Worm (Caenorhabditis elegans) whole organism, young adult: Measurements from ENCODE around the gene btb-5.

ENCODE experiments used
- B0019.2 ChIP-seq: fragments of 200-800 bp; sonication (Bioruptor generic); conservative IDR thresholded peaks from 2 replicates; pipeline ENCODE4 v1.3.6; 2022; ENCODE audit warnings: missing genetic modification reagents, missing genetic modification characterization, missing compliant biosample characterization
- B0336.3 ChIP-seq: fragments of 200-800 bp; sonication (Bioruptor generic); IDR thresholded peaks from 2 replicates; pipeline ENCODE4 v1.3.6; 2022; ENCODE audit warnings: missing genetic modification characterization, missing compliant biosample characterization
- D2030.7 ChIP-seq: fragments of 200-800 bp; sonication (Bioruptor generic); IDR thresholded peaks from 2 replicates; pipeline ENCODE4 v1.3.6; 2022; ENCODE audit warnings: missing genetic modification reagents, missing genetic modification characterization, missing compliant biosample characterization
- F10E7.11 ChIP-seq: sonication (generic microtip); optimal IDR thresholded peaks from 2 replicates; lab custom pipeline; 2017; ENCODE audit warnings: mild to moderate bottlenecking, missing genetic modification characterization, moderate library complexity, missing compliant biosample characterization
- F33H1.4 ChIP-seq: fragments of 200-800 bp; sonication (Bioruptor generic); IDR thresholded peaks from 2 replicates; pipeline ENCODE4 v1.3.6; 2022; ENCODE audit warnings: missing genetic modification reagents, missing genetic modification characterization, missing compliant biosample characterization
- F49E8.2 ChIP-seq: sonication (generic microtip); optimal IDR thresholded peaks from 3 replicates; lab custom pipeline; 2017; ENCODE audit warnings: missing genetic modification characterization, mild to moderate bottlenecking, missing compliant biosample characterization, antibody characterized with exemption, moderate library complexity; ENCODE audit not compliant: insufficient read depth
- F52B5.7 ChIP-seq: sonication (generic microtip); optimal IDR thresholded peaks from 2 replicates; lab custom pipeline; 2016; ENCODE audit warnings: mild to moderate bottlenecking, missing genetic modification characterization, missing compliant biosample characterization
- F57C9.4 ChIP-seq: sonication (generic microtip); optimal IDR thresholded peaks from 2 replicates; lab custom pipeline; 2017; ENCODE audit warnings: mild to moderate bottlenecking, missing genetic modification characterization, missing compliant biosample characterization
- T07F8.4 ChIP-seq: sonication (generic microtip); optimal IDR thresholded peaks from 2 replicates; lab custom pipeline; 2016; ENCODE audit warnings: mild to moderate bottlenecking, missing genetic modification characterization, moderate library complexity, missing compliant biosample characterization
- Y67H2A.10 ChIP-seq: fragments of 200-800 bp; sonication (Bioruptor generic); conservative IDR thresholded peaks from 2 replicates; pipeline ENCODE4 v1.3.6; 2022; ENCODE audit warnings: missing genetic modification reagents, missing genetic modification characterization, missing compliant biosample characterization
- ZK185.1 ChIP-seq: sonication (generic microtip); optimal IDR thresholded peaks from 2 replicates; lab custom pipeline; 2016; ENCODE audit warnings: mild to moderate bottlenecking, missing genetic modification characterization, missing compliant biosample characterization; ENCODE audit not compliant: poor library complexity, severe bottlenecking
- akir-1 ChIP-seq: fragments of 200-800 bp; sonication (Bioruptor generic); optimal IDR thresholded peaks from 2 replicates; lab custom pipeline; 2018; ENCODE audit warnings: mild to moderate bottlenecking, missing genetic modification characterization, moderate library complexity, missing compliant biosample characterization
- ama-1 ChIP-seq, 3 experiments: fragments of 150-350 bp in 1 of 3; sonication (generic microtip) in 2 of 3; optimal IDR thresholded peaks; 2 replicates each; lab custom pipeline; 2014 to 2018; ENCODE audit warnings: missing biosample characterization in 2 of 3, missing genetic modification characterization in 2 of 3, missing genetic modification reagents in 2 of 3
- aptf-2 ChIP-seq: fragments of 200-800 bp; sonication (Bioruptor generic); conservative IDR thresholded peaks from 2 replicates; pipeline ENCODE4 v1.3.6; 2022; ENCODE audit warnings: missing genetic modification reagents, missing genetic modification characterization, missing compliant biosample characterization
- atf-7 ChIP-seq: sonication (generic microtip); optimal IDR thresholded peaks from 2 replicates; lab custom pipeline; 2017; ENCODE audit warnings: mild to moderate bottlenecking, missing genetic modification characterization, missing compliant biosample characterization
- attf-5 ChIP-seq: fragments of 200-800 bp; sonication (Bioruptor generic); optimal IDR thresholded peaks from 2 replicates; lab custom pipeline; 2018; ENCODE audit warnings: mild to moderate bottlenecking, missing genetic modification characterization, missing compliant biosample characterization
- ccch-3 ChIP-seq: fragments of 200-800 bp; sonication (Bioruptor generic); optimal IDR thresholded peaks from 2 replicates; lab custom pipeline; 2018; ENCODE audit warnings: mild to moderate bottlenecking, missing genetic modification characterization, missing compliant biosample characterization
- chd-7 ChIP-seq: sonication (generic microtip); optimal IDR thresholded peaks from 2 replicates; lab custom pipeline; 2016; ENCODE audit warnings: mild to moderate bottlenecking, missing genetic modification characterization, moderate library complexity, missing compliant biosample characterization
- dox-1 ChIP-seq: fragments of 200-800 bp; sonication (Bioruptor generic); IDR thresholded peaks from 2 replicates; pipeline ENCODE4 v1.3.6; 2022; ENCODE audit warnings: missing genetic modification reagents, missing genetic modification characterization, missing compliant biosample characterization
- ets-4 ChIP-seq: fragments of 200-800 bp; sonication (Bioruptor generic); optimal IDR thresholded peaks from 2 replicates; lab custom pipeline; 2018; ENCODE audit warnings: mild to moderate bottlenecking, missing genetic modification characterization, missing compliant biosample characterization
- gei-17 ChIP-seq: fragments of 200-800 bp; sonication (Bioruptor generic); optimal IDR thresholded peaks from 2 replicates; lab custom pipeline; 2018; ENCODE audit warnings: mild to moderate bottlenecking, missing genetic modification characterization, missing compliant biosample characterization
- hlh-26 ChIP-seq: fragments of 200-800 bp; sonication (Bioruptor generic); conservative IDR thresholded peaks from 2 replicates; pipeline ENCODE4 v1.3.6; 2022; ENCODE audit warnings: missing genetic modification reagents, missing genetic modification characterization, missing compliant biosample characterization
- hmg-1.2 ChIP-seq: fragments of 200-800 bp; sonication (Bioruptor generic); IDR thresholded peaks from 2 replicates; pipeline ENCODE4 v1.3.6; 2022; ENCODE audit warnings: missing genetic modification reagents, missing genetic modification characterization, missing compliant biosample characterization
- hmg-20 ChIP-seq: fragments of 200-800 bp; sonication (Bioruptor generic); IDR thresholded peaks from 2 replicates; pipeline ENCODE4 v1.3.6; 2022; ENCODE audit warnings: missing genetic modification reagents, missing genetic modification characterization, missing compliant biosample characterization
- hsf-1 ChIP-seq: fragments of 200-800 bp; sonication (Bioruptor generic); IDR thresholded peaks from 2 replicates; pipeline ENCODE4 v1.3.6; 2022; ENCODE audit warnings: missing genetic modification reagents, missing genetic modification characterization, missing compliant biosample characterization
- lag-1 ChIP-seq: fragments of 200-800 bp; sonication (Bioruptor generic); IDR thresholded peaks from 2 replicates; pipeline ENCODE4 v1.3.6; 2022; ENCODE audit warnings: missing genetic modification reagents, missing genetic modification characterization, missing compliant biosample characterization
- let-526 ChIP-seq: fragments of 200-800 bp; sonication (Bioruptor generic); IDR thresholded peaks from 2 replicates; pipeline ENCODE4 v1.3.6; 2022; ENCODE audit warnings: missing genetic modification reagents, missing genetic modification characterization, missing compliant biosample characterization
- lin-40 ChIP-seq: sonication (generic microtip); optimal IDR thresholded peaks from 2 replicates; lab custom pipeline; 2016; ENCODE audit warnings: missing genetic modification characterization, mild to moderate bottlenecking, missing compliant biosample characterization, missing genotype, missing genetic modification reagents
- madf-6 ChIP-seq: fragments of 200-800 bp; sonication (Bioruptor generic); IDR thresholded peaks from 2 replicates; pipeline ENCODE4 v1.3.6; 2022; ENCODE audit warnings: missing genetic modification reagents, missing genetic modification characterization, missing compliant biosample characterization
- nfyb-1 ChIP-seq: fragments of 200-800 bp; sonication (Bioruptor generic); IDR thresholded peaks from 2 replicates; pipeline ENCODE4 v1.3.6; 2022; ENCODE audit warnings: missing genetic modification reagents, missing genetic modification characterization, missing compliant biosample characterization
- pbrm-1 ChIP-seq: fragments of 200-800 bp; sonication (Bioruptor generic); IDR thresholded peaks from 2 replicates; pipeline ENCODE4 v1.3.6; 2022; ENCODE audit warnings: missing genetic modification reagents, missing genetic modification characterization, missing compliant biosample characterization
- sdz-38 ChIP-seq: sonication (generic microtip); optimal IDR thresholded peaks from 2 replicates; lab custom pipeline; 2016; ENCODE audit warnings: missing genotype, missing genetic modification characterization, missing compliant biosample characterization
- snpc-1.1 ChIP-seq: sonication (generic microtip); optimal IDR thresholded peaks from 2 replicates; lab custom pipeline; 2017; ENCODE audit warnings: missing genetic modification characterization, mild to moderate bottlenecking, missing compliant biosample characterization, antibody characterized with exemption, moderate library complexity, missing genotype, missing genetic modification reagents; ENCODE audit not compliant: insufficient read depth
- sptf-2 ChIP-seq: fragments of 200-800 bp; sonication (Bioruptor generic); optimal IDR thresholded peaks from 2 replicates; lab custom pipeline; 2018; ENCODE audit warnings: mild to moderate bottlenecking, missing genetic modification characterization, missing compliant biosample characterization
- tbx-9 ChIP-seq: sonication (generic microtip); optimal IDR thresholded peaks from 2 replicates; lab custom pipeline; 2016; ENCODE audit warnings: borderline replicate concordance, missing genetic modification characterization, inconsistent platforms, missing compliant biosample characterization
- tlf-1 ChIP-seq: fragments of 200-800 bp; sonication (Bioruptor generic); optimal IDR thresholded peaks from 2 replicates; lab custom pipeline; 2018; ENCODE audit warnings: mild to moderate bottlenecking, missing genetic modification characterization, missing compliant biosample characterization
- unc-62 ChIP-seq: fragments of 150-350 bp; optimal IDR thresholded peaks from 2 replicates; lab custom pipeline; 2014; ENCODE audit warnings: missing biosample characterization, missing genetic modification reagents, missing genetic modification characterization
- zfh-2 ChIP-seq: fragments of 200-800 bp; sonication (Bioruptor generic); conservative IDR thresholded peaks from 2 replicates; pipeline ENCODE4 v1.3.6; 2022; ENCODE audit warnings: missing genetic modification reagents, missing genetic modification characterization, missing compliant biosample characterization
- ztf-28 ChIP-seq: fragments of 200-800 bp; sonication (Bioruptor generic); IDR thresholded peaks from 2 replicates; pipeline ENCODE4 v1.3.6; 2022; ENCODE audit warnings: missing genetic modification reagents, missing genetic modification characterization, missing compliant biosample characterization
- ztf-3 ChIP-seq: fragments of 200-800 bp; sonication (Bioruptor generic); optimal IDR thresholded peaks from 2 replicates; lab custom pipeline; 2018; ENCODE audit warnings: mild to moderate bottlenecking, missing genetic modification characterization, missing compliant biosample characterization

The btb-5 gene

DNA sequence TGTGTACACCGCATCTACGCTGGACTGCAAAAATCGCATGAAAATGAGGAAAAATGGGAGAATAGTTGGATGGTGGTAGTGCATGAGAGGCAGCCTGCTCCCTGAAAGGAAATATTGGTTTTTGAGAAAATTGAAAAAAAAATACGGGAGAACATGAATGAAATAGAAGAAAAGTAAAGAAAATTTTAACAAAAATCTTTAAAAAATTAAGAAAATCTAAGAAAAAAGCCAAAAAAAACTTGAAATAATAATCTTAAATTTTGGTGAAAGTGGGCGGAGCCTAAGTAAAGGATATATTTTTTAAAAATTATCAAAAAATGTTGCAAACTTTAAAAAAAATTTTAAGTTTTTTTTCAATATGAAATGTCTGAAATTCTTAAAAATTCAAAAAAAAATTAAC lies 37.1 kb downstream of the btb-5 start, which contains the start of gene H10E21.5 (continued):
- no peak for TF ChIP-seq madf-6 (GFP tag; lab: Robert Waterston, UW)

DNA sequence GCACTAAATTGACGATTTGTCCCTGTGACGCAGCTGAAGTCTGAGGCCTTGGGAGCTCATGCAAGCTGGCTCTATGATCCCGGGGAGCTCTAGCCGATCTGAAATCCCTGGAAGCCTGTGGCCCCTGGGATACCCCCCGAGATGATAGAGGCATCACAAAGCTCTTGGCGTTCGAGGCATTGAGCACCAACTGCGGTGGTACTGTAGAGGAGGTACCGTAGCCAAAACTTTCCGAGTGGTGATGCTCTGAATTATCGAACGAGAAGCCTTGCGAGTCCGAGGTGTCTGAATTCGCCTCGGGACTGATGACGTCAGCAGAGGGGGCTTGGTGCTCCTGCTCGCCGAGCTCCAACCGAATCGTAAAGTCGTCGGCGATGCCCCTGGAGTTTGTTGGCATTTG lies 39.7 kb downstream of the btb-5 start:
- TF ChIP-seq ZK185.1 (tag; lab: Kevin White, UChicago): no peak
- TF ChIP-seq sptf-2 (GFP tag; lab: Kevin White, UChicago): no peak
- TF ChIP-seq Y67H2A.10 (GFP tag; lab: Robert Waterston, UW): no peak
- peak; percentile 79 for TF ChIP-seq zfh-2 (GFP tag; lab: Robert Waterston, UW)
- no peak for TF ChIP-seq attf-5 (GFP tag; lab: Kevin White, UChicago)
- TF ChIP-seq ama-1 (optimal IDR thresholded peaks at IDR 0.05; lab: Kevin White, UChicago): no peak
- peak in 1 of 2 experiments; percentile 17 for TF ChIP-seq ama-1 (GFP tag; optimal IDR thresholded peaks at IDR 0.05; lab: Kevin White, UChicago)
- TF ChIP-seq tlf-1 (GFP tag; lab: Kevin White, UChicago): no peak
- TF ChIP-seq F33H1.4 (GFP tag; lab: Robert Waterston, UW): no peak
- no peak for TF ChIP-seq F52B5.7
- no peak for TF ChIP-seq hmg-20
- no peak for TF ChIP-seq aptf-2

DNA sequence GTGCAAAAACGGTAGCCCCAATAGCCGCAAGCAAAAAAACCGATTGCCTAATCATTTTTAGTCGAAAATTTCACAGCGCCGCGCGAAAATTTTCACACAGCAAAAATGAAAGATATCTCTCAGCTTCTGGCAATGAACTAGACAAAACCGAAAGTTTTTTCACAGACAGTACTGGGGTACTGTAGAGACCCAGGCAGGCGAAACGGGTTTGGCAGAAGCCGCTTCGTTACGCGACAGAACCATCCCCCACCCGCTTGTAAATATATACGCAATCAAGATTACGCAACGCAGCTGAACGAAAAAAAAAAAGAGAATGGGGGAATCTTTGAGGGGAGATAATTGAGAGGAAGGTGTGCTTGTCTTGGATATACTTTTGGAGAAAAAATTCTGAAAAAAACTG lies 41.4 kb downstream of the btb-5 start, which contains the start of gene H10E21.4:
Gene H10E21.4, minus strand, starts transcription at position 167 of the 400 bp plus-strand sequence.
- TF ChIP-seq F10E7.11: no peak
- no peak for TF ChIP-seq B0019.2 (GFP tag; lab: Robert Waterston, UW)
- no peak for TF ChIP-seq tbx-9
- TF ChIP-seq hlh-26 (GFP tag; lab: Robert Waterston, UW): no peak
- TF ChIP-seq T07F8.4 (tag; lab: Kevin White, UChicago): no peak
- no peak for TF ChIP-seq Y67H2A.10 (GFP tag; lab: Robert Waterston, UW)
- TF ChIP-seq ztf-28 (GFP tag; lab: Robert Waterston, UW): no peak
- TF ChIP-seq nfyb-1 (GFP tag; lab: Robert Waterston, UW): no peak

DNA sequence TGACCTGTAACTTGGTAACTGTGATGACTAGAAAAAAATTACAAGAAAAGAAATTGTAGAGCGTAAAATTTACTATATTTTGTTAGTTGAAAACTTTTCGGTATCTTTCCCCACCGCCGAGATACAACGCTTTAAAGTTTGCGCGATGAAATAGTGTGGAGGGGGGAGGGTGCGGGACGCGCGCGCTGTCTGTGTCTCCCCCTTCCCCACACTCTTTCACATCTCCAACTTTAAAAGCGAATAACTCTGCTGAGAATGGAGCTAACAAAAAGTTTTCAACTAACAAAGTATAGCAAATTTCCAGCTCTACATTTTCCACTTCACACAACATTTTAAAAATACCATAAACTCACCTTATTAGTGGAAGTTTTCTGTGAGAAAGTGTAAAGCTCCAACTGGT lies 43.4 kb downstream of the btb-5 start:
- TF ChIP-seq hsf-1: no peak
- peak; percentile 73 for TF ChIP-seq hmg-1.2 (GFP tag; lab: Robert Waterston, UW)

DNA sequence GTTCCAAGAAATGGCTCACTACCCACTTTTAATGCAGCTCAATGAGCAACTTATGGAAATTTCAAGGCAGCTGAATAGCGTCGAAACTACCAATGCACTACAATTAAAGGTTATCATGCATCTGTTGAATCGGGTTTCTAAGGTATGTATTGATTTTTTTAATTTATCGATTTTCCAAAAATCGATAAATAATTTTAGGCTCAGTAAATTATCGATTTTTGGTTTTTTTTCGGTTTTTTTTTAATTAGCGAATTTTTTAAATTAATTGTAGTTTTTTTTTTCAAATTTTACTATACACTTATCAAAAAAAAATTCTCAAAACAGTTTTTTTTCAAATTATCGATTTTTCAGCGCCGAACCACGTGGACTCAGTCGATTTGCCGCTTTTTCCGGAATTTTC lies 44.1 kb downstream of the btb-5 start:
- TF ChIP-seq ets-4 (GFP tag; lab: Kevin White, UChicago) (no peak), snpc-1.1 (tag; lab: Kevin White, UChicago) (no peak), B0336.3 (no peak), F57C9.4 (tag; lab: Kevin White, UChicago) (no peak), hmg-1.2 (GFP tag; lab: Robert Waterston, UW) (no peak), unc-62 (GFP tag; lab: Kevin White, UChicago) (no peak), ztf-3 (GFP tag; lab: Kevin White, UChicago) (no peak), F49E8.2 (tag; lab: Kevin White, UChicago) (no peak), sdz-38 (tag; lab: Kevin White, UChicago) (no peak), atf-7 (no peak), chd-7 (tag; lab: Kevin White, UChicago) (no peak), ccch-3 (GFP tag; lab: Kevin White, UChicago) (no peak), dox-1 (no peak), let-526 (GFP tag; lab: Robert Waterston, UW) (no peak), gei-17 (GFP tag; lab: Kevin White, UChicago) (no peak), lag-1 (GFP tag; lab: Robert Waterston, UW) (no peak), lin-40 (tag; lab: Kevin White, UChicago) (no peak), D2030.7 (no peak), pbrm-1 (no peak), akir-1 (GFP tag; lab: Kevin White, UChicago) (no peak)
